Worm (Caenorhabditis elegans) whole organism, midembryonic: ENCODE results near the gene ccep-97.

Experiments
- cog-1 ChIP-seq: sonication (generic microtip); optimal IDR thresholded peaks from 2 replicates; lab custom pipeline; 2016; ENCODE audit warnings: missing genetic modification characterization, missing compliant biosample characterization
- flt-1 ChIP-seq: fragments of 200-800 bp; sonication (Bioruptor generic); IDR thresholded peaks from 2 replicates; pipeline ENCODE4 v1.3.6; 2022; ENCODE audit warnings: missing genetic modification characterization, missing compliant biosample characterization
- klf-2 ChIP-seq: fragments of 200-800 bp; sonication (Bioruptor generic); conservative IDR thresholded peaks from 2 replicates; pipeline ENCODE4 v1.3.6; 2022; ENCODE audit warnings: missing genetic modification reagents, missing genetic modification characterization, missing compliant biosample characterization
- med-1 ChIP-seq: sonication (generic microtip); optimal IDR thresholded peaks from 2 replicates; lab custom pipeline; 2017; ENCODE audit warnings: missing genetic modification characterization, mild to moderate bottlenecking, missing compliant biosample characterization, antibody characterized with exemption, missing genetic modification reagents; ENCODE audit not compliant: insufficient read depth
- tab-1 ChIP-seq: fragments of 200-800 bp; sonication (Bioruptor generic); IDR thresholded peaks from 2 replicates; pipeline ENCODE4 v1.3.6; 2022; ENCODE audit warnings: missing genetic modification characterization, missing compliant biosample characterization
- ztf-29 ChIP-seq: fragments of 200-800 bp; sonication (Bioruptor generic); IDR thresholded peaks from 2 replicates; pipeline ENCODE4 v1.3.6; 2022; ENCODE audit warnings: missing genetic modification reagents, missing genetic modification characterization, missing compliant biosample characterization

ce11 chrV:4805847-4806246 is 12.6 kb downstream of the ccep-97 start, which contains the start of gene R02F11.3:
- TF ChIP-seq cog-1, result no peak
- no peak for TF ChIP-seq flt-1 (GFP tag; lab: Robert Waterston, UW)
- TF ChIP-seq ztf-29 (GFP tag; lab: Robert Waterston, UW), result no peak
- no peak for TF ChIP-seq tab-1 (GFP tag; lab: Robert Waterston, UW)
- TF ChIP-seq klf-2 (GFP tag; lab: Robert Waterston, UW), result no peak
- TF ChIP-seq med-1 (GFP tag; lab: Kevin White, UChicago), result no peak
